Fruit fly (Drosophila melanogaster) whole organism, wandering third instar larva: ENCODE results near the gene Stat92E.
A peak's percentile ranks its signal among the peaks of the same experiment; 100 is the strongest.

Experiments used
- Abd-B ChIP-seq: fragments of >200 bp; optimal IDR thresholded peaks from 2 replicates; lab custom pipeline; 2017; ENCODE audit warnings: missing biosample characterization, missing genetic modification characterization
- CG32264 ChIP-seq: fragments of 200-800 bp; sonication (Bioruptor generic); optimal IDR thresholded peaks from 2 replicates; lab custom pipeline; 2016; ENCODE audit warnings: missing biosample characterization, missing genetic modification characterization
- CG9705 ChIP-seq: fragments of 200-800 bp; sonication (Bioruptor generic); optimal IDR thresholded peaks from 2 replicates; lab custom pipeline; 2018; ENCODE audit warnings: missing biosample characterization, mild to moderate bottlenecking, missing genetic modification characterization
- CrebA ChIP-seq: fragments of 200-800 bp; sonication (Bioruptor generic); optimal IDR thresholded peaks from 2 replicates; lab custom pipeline; 2016; ENCODE audit warnings: missing biosample characterization, mild to moderate bottlenecking, missing genetic modification characterization, borderline replicate concordance
- Dfd ChIP-seq: fragments of >200 bp; optimal IDR thresholded peaks from 2 replicates; lab custom pipeline; 2017; ENCODE audit warnings: missing biosample characterization, missing genetic modification characterization
- Dif ChIP-seq: fragments of 200-275, 200-300 bp; sonication (Bioruptor generic); optimal IDR thresholded peaks from 2 replicates; lab custom pipeline; 2018; ENCODE audit warnings: missing biosample characterization, missing genetic modification characterization; ENCODE audit not compliant: partially characterized antibody
- GATAd ChIP-seq: sonication (Bioruptor generic); optimal IDR thresholded peaks from 2 replicates; lab custom pipeline; 2016; ENCODE audit warnings: missing biosample characterization, missing genetic modification characterization
- HLH106 ChIP-seq: fragments of 200-800 bp; optimal IDR thresholded peaks from 3 replicates; lab custom pipeline; 2019; ENCODE audit warnings: missing biosample characterization, mild to moderate bottlenecking, missing genetic modification characterization, moderate library complexity
- Hnf4 ChIP-seq: fragments of 200-800 bp; sonication (Bioruptor generic); optimal IDR thresholded peaks from 2 replicates; lab custom pipeline; 2016; ENCODE audit warnings: missing biosample characterization, mild to moderate bottlenecking, missing genetic modification characterization
- Hr78 ChIP-seq: fragments of >200 bp; optimal IDR thresholded peaks from 2 replicates; lab custom pipeline; 2017; ENCODE audit warnings: missing biosample characterization, missing genetic modification characterization
- Hr83 ChIP-seq: fragments of 200-300 bp; sonication (Bioruptor generic); optimal IDR thresholded peaks from 2 replicates; lab custom pipeline; 2016; ENCODE audit warnings: missing biosample characterization, mild to moderate bottlenecking, missing genetic modification characterization, moderate library complexity; ENCODE audit not compliant: poor library complexity, severe bottlenecking
- Jra ChIP-seq: sonication (Bioruptor generic); optimal IDR thresholded peaks from 2 replicates; lab custom pipeline; 2016; ENCODE audit warnings: missing biosample characterization, missing genetic modification characterization
- Mio ChIP-seq: sonication (Bioruptor generic); optimal IDR thresholded peaks from 2 replicates; lab custom pipeline; 2016; ENCODE audit warnings: missing biosample characterization, missing genetic modification characterization
- Myc ChIP-seq: fragments of >200 bp; optimal IDR thresholded peaks from 2 replicates; lab custom pipeline; 2017
- N ChIP-seq: fragments of >200 bp; optimal IDR thresholded peaks from 2 replicates; lab custom pipeline; 2018; ENCODE audit warnings: missing biosample characterization, missing external identifiers, missing genetic modification characterization
- OdsH ChIP-seq: fragments of 200-800 bp; sonication (Bioruptor generic); optimal IDR thresholded peaks from 2 replicates; lab custom pipeline; 2016; ENCODE audit warnings: missing biosample characterization, mild to moderate bottlenecking, missing genetic modification characterization
- Rel ChIP-seq, 2 experiments: fragments of 200-800 bp; sonication (Bioruptor generic) in 1 of 2; optimal IDR thresholded peaks; 2 replicates in 1 of 2; 3 replicates in 1 of 2; lab custom pipeline; 2016 to 2019; ENCODE audit warnings: mild to moderate bottlenecking in 2 of 2, missing biosample characterization in 2 of 2, missing genetic modification characterization in 2 of 2, moderate library complexity in 1 of 2
- Sp1 ChIP-seq: fragments of 200-800 bp; sonication (Bioruptor generic); optimal IDR thresholded peaks from 3 replicates; lab custom pipeline; 2019; ENCODE audit warnings: missing biosample characterization, mild to moderate bottlenecking, missing genetic modification characterization, moderate library complexity
- Vsx2 ChIP-seq: fragments of 200-300, 225-300 bp; sonication (Bioruptor generic); optimal IDR thresholded peaks from 2 replicates; lab custom pipeline; 2018; ENCODE audit warnings: missing biosample characterization, missing genetic modification characterization; ENCODE audit not compliant: partially characterized antibody
- br ChIP-seq: fragments of 200-800 bp; sonication (Bioruptor generic); optimal IDR thresholded peaks from 2 replicates; lab custom pipeline; 2016; ENCODE audit warnings: missing biosample characterization, missing genetic modification characterization
- brk ChIP-seq: fragments of 200-800 bp; sonication (Bioruptor generic); optimal IDR thresholded peaks from 2 replicates; lab custom pipeline; 2016; ENCODE audit warnings: missing biosample characterization, mild to moderate bottlenecking, missing genetic modification characterization
- dl ChIP-seq, 2 experiments: fragments of 175-275, 200-275 bp in 1 of 2; fragments of 200-275 bp in 1 of 2; sonication (Bioruptor generic); optimal IDR thresholded peaks; lab custom pipeline; 2018; ENCODE audit warnings: mild to moderate bottlenecking in 2 of 2, missing biosample characterization in 2 of 2, missing genetic modification characterization in 2 of 2, moderate library complexity in 2 of 2; ENCODE audit not compliant: partially characterized antibody in 2 of 2, insufficient read depth in 1 of 2
- dmrt93B ChIP-seq: fragments of 200-800 bp; sonication (Bioruptor generic); optimal IDR thresholded peaks from 2 replicates; lab custom pipeline; 2018; ENCODE audit warnings: missing biosample characterization, mild to moderate bottlenecking, missing genetic modification characterization
- dsf ChIP-seq: sonication (Bioruptor generic); optimal IDR thresholded peaks from 2 replicates; lab custom pipeline; 2016; ENCODE audit warnings: missing biosample characterization, missing genetic modification characterization, borderline replicate concordance
- ey ChIP-seq: fragments of 200-800 bp; sonication (Bioruptor generic); optimal IDR thresholded peaks from 2 replicates; lab custom pipeline; 2016; ENCODE audit warnings: missing biosample characterization, missing genetic modification characterization
- foxo ChIP-seq, 2 experiments: fragments of 200-800 bp; sonication (Bioruptor generic); optimal IDR thresholded peaks; 2 replicates in 1 of 2; 3 replicates in 1 of 2; lab custom pipeline; 2016 to 2017; ENCODE audit warnings: missing biosample characterization in 2 of 2, missing genetic modification characterization in 2 of 2
- fru ChIP-seq: fragments of 200-800 bp; sonication (Bioruptor generic); optimal IDR thresholded peaks from 3 replicates; lab custom pipeline; 2016; ENCODE audit warnings: missing biosample characterization, mild to moderate bottlenecking, missing genetic modification characterization
- h ChIP-seq: fragments of 200-800 bp; sonication (Bioruptor generic); optimal IDR thresholded peaks from 3 replicates; lab custom pipeline; 2016; ENCODE audit warnings: missing biosample characterization, mild to moderate bottlenecking, missing genetic modification characterization
- jim ChIP-seq: fragments of 175-275, 200-325 bp; sonication (Bioruptor generic); optimal IDR thresholded peaks from 2 replicates; lab custom pipeline; 2016; ENCODE audit warnings: missing biosample characterization, mild to moderate bottlenecking, missing genetic modification characterization
- lola ChIP-seq: fragments of >200 bp; optimal IDR thresholded peaks from 2 replicates; lab custom pipeline; 2017; ENCODE audit warnings: missing biosample characterization, missing genetic modification characterization
- pan ChIP-seq: fragments of >200 bp; optimal IDR thresholded peaks from 2 replicates; lab custom pipeline; 2017
- psq ChIP-seq: fragments of 200-800 bp; sonication (Bioruptor generic); optimal IDR thresholded peaks from 3 replicates; lab custom pipeline; 2017; ENCODE audit warnings: missing biosample characterization, mild to moderate bottlenecking, missing genetic modification characterization, moderate library complexity
- rgr ChIP-seq: fragments of 200-800 bp; sonication (Bioruptor generic); optimal IDR thresholded peaks from 3 replicates; lab custom pipeline; 2016; ENCODE audit warnings: missing biosample characterization, mild to moderate bottlenecking, missing genetic modification characterization
- sage ChIP-seq: fragments of 200-800 bp; sonication (Bioruptor generic); optimal IDR thresholded peaks from 2 replicates; lab custom pipeline; 2016; ENCODE audit warnings: missing biosample characterization, mild to moderate bottlenecking, missing genetic modification characterization
- sv ChIP-seq: fragments of 200-800 bp; sonication (Bioruptor generic); optimal IDR thresholded peaks from 3 replicates; lab custom pipeline; 2016; ENCODE audit warnings: missing biosample characterization, missing genetic modification characterization
- tai ChIP-seq: sonication (Bioruptor generic); optimal IDR thresholded peaks from 2 replicates; lab custom pipeline; 2016; ENCODE audit warnings: missing biosample characterization, missing genetic modification characterization
- usp ChIP-seq: fragments of >200 bp; optimal IDR thresholded peaks from 2 replicates; lab custom pipeline; 2017; ENCODE audit warnings: missing biosample characterization, missing genetic modification characterization
- woc ChIP-seq: sonication (Bioruptor generic); optimal IDR thresholded peaks from 2 replicates; lab custom pipeline; 2016; ENCODE audit warnings: missing biosample characterization, mild to moderate bottlenecking, missing genetic modification characterization

Stat92E gene

DNA sequence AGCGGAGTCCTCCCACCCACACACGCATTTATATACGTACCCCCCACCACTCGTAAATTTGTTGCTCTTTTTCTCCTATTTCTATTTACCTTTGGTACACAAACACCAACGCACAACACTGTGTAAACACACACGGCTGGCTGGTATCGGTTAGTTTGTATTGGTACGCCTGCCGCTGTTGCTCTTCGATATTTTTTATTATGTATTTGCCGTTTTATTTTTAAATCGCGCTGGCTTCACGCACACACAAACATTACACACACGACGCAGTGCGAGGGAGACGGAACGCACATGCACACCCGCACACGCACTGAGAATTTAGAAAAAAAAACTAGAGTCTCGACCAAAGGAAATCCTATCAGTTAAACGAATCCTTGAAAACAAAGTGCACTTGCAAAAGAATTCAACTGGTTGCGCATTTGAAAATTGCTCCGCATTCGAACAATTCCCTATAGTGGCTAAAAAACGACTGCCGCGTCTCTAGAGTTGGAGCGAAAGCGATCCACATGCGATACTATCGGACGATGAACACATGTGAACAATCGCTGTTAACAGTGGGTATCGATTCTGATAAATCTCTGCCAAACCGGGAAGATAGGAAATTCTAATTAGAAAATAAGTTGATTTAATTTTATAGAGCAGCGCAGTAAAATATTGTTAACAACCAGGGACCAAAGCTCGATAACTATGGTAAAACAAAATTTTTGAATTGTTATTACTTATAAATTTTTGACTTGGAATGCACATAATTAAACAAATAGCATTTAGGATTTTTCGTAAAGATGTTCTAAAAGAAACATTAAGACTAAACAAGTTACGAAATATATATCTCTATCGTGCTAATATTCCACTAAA, 1.3 kb downstream of the Stat92E start:
- TF ChIP-seq ey (GFP tag; lab: Kevin White, UChicago) (no peak), Rel (GFP tag; optimal IDR thresholded peaks at IDR 0.05; lab: Kevin White, UChicago) (no peak), Rel (tag; optimal IDR thresholded peaks at IDR 0.05; lab: Kevin White, UChicago) (no peak), sv (GFP tag; lab: Kevin White, UChicago) (no peak), fru (GFP tag; lab: Kevin White, UChicago) (no peak), sage (GFP tag; lab: Kevin White, UChicago) (no peak), pan (lab: Kevin White, UChicago) (no peak), Sp1 (GFP tag; lab: Kevin White, UChicago) (peak; percentile 25), psq (GFP tag; lab: Kevin White, UChicago) (no peak), Dif (peak; percentile 37), Hr83 (peak; percentile 97), dl (GFP tag; optimal IDR thresholded peaks at IDR 0.05; lab: Kevin White, UChicago; ENCODE audit: insufficient read depth in 1 of 2, partially characterized antibody in 2 of 2) (peak in 1 of 2 experiments; percentile 8), tai (GFP tag; lab: Kevin White, UChicago) (peak; percentile 47), rgr (GFP tag; lab: Kevin White, UChicago) (peak; percentile 40), Mio (GFP tag; lab: Kevin White, UChicago) (peak; percentile 23), dsf (no peak), h (peak; percentile 78), woc (GFP tag; lab: Kevin White, UChicago) (peak; percentile 52), OdsH (GFP tag; lab: Kevin White, UChicago) (peak; percentile 23), br (GFP tag; lab: Kevin White, UChicago) (peak; percentile 1), N (GFP tag; lab: Kevin White, UChicago) (peak; percentile 19), Hr78 (GFP tag; lab: Kevin White, UChicago) (no peak), Abd-B (GFP tag; lab: Kevin White, UChicago) (no peak), Dfd (GFP tag; lab: Kevin White, UChicago) (no peak), HLH106 (tag; lab: Kevin White, UChicago) (no peak), Hnf4 (GFP tag; lab: Kevin White, UChicago) (peak; percentile 14), foxo (GFP tag; optimal IDR thresholded peaks at IDR 0.05; lab: Kevin White, UChicago) (peak in 1 of 2 experiments; percentile 27), jim (peak; percentile 55), usp (no peak), Vsx2 (GFP tag; lab: Kevin White, UChicago) (no peak), CG32264 (GFP tag; lab: Kevin White, UChicago) (peak; percentile 50)

DNA sequence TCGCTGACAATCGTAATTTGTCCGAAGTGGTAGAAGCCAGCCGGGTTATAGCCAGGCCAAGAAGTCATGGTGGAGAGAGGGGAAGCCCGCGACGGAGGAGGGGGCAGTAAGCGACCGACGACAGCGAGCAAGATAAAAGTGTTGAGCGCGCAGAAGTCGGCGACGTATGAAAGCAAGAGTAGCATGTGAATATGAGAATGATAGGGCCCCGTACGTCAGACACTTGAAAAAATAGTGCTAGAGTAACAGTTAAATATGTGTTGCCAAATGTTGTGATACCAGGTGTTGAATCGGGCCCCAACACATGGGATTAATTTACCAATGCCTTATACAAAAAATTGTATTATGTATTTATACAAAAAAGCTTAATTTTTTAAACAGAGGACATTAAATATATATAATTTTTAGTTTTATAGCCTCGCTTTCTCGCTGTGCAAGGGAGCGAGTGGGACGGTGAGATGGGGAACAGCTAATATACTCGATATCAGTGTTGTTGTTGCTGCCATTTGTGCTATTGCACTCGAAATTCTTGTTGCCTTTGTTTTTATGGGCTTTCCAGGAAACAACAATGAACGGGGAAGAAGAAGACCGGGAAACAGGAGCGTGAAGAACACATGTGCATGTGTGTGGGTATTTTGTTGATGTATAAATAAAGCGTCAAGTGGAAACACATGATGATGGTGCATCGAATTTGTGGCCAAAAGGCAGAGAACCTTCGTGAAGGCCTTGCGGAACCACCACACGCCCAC, 2.1 kb downstream of the Stat92E start:
- peak; percentile 86 for TF ChIP-seq HLH106 (tag; lab: Kevin White, UChicago)
- peak; percentile 84 for TF ChIP-seq psq (GFP tag; lab: Kevin White, UChicago)
- no peak for TF ChIP-seq Abd-B (GFP tag; lab: Kevin White, UChicago)
- peak; percentile 58 for TF ChIP-seq sv (GFP tag; lab: Kevin White, UChicago)
- TF ChIP-seq woc (GFP tag; lab: Kevin White, UChicago): peak; percentile 37
- TF ChIP-seq brk (GFP tag; lab: Kevin White, UChicago): peak; percentile 74
- peak; percentile 72 for TF ChIP-seq fru (GFP tag; lab: Kevin White, UChicago)
- peak; percentile 55 for TF ChIP-seq CG9705
- TF ChIP-seq Hr83: peak; percentile 61
- no peak for TF ChIP-seq Myc (lab: Kevin White, UChicago)
- TF ChIP-seq CG32264 (GFP tag; lab: Kevin White, UChicago): no peak
- TF ChIP-seq Mio (GFP tag; lab: Kevin White, UChicago): no peak
- TF ChIP-seq N (GFP tag; lab: Kevin White, UChicago): no peak
- TF ChIP-seq Vsx2 (GFP tag; lab: Kevin White, UChicago): no peak
- TF ChIP-seq rgr (GFP tag; lab: Kevin White, UChicago): peak; percentile 89
- TF ChIP-seq CrebA (GFP tag; lab: Kevin White, UChicago): no peak
- peak; percentile 63 for TF ChIP-seq dmrt93B (GFP tag; lab: Kevin White, UChicago)
- TF ChIP-seq ey (GFP tag; lab: Kevin White, UChicago): peak; percentile 79
- TF ChIP-seq lola (GFP tag; lab: Kevin White, UChicago): no peak
- TF ChIP-seq foxo (GFP tag; optimal IDR thresholded peaks at IDR 0.05; lab: Kevin White, UChicago): peak in 1 of 2 experiments; percentile 82
- peak; percentile 82 for TF ChIP-seq Sp1 (GFP tag; lab: Kevin White, UChicago)
- no peak for TF ChIP-seq Dif
- TF ChIP-seq jim: no peak
- no peak for TF ChIP-seq Jra (GFP tag; lab: Kevin White, UChicago)
- TF ChIP-seq pan (lab: Kevin White, UChicago): no peak
- peak; percentile 79 for TF ChIP-seq sage (GFP tag; lab: Kevin White, UChicago)
- TF ChIP-seq h: peak; percentile 86
- peak; percentile 76 for TF ChIP-seq br (GFP tag; lab: Kevin White, UChicago)
- no peak for TF ChIP-seq Hr78 (GFP tag; lab: Kevin White, UChicago)
- TF ChIP-seq Hnf4 (GFP tag; lab: Kevin White, UChicago): peak; percentile 56
- no peak for TF ChIP-seq dl (GFP tag; optimal IDR thresholded peaks at IDR 0.05; lab: Kevin White, UChicago; ENCODE audit: insufficient read depth in 1 of 2, partially characterized antibody in 2 of 2)
- peak; percentile 85 for TF ChIP-seq OdsH (GFP tag; lab: Kevin White, UChicago)
- peak; percentile 62 for TF ChIP-seq Rel (GFP tag; optimal IDR thresholded peaks at IDR 0.05; lab: Kevin White, UChicago)
- TF ChIP-seq Rel (tag; optimal IDR thresholded peaks at IDR 0.05; lab: Kevin White, UChicago): peak; percentile 70
- no peak for TF ChIP-seq usp
- TF ChIP-seq dsf: peak; percentile 9
- no peak for TF ChIP-seq Dfd (GFP tag; lab: Kevin White, UChicago)
- TF ChIP-seq tai (GFP tag; lab: Kevin White, UChicago): no peak
- no peak for TF ChIP-seq GATAd
- TF ChIP-seq, all 38 proteins: peak for 20
